Fruit fly (Drosophila melanogaster): Measurements from ENCODE around the gene Rab26.

DNA sequence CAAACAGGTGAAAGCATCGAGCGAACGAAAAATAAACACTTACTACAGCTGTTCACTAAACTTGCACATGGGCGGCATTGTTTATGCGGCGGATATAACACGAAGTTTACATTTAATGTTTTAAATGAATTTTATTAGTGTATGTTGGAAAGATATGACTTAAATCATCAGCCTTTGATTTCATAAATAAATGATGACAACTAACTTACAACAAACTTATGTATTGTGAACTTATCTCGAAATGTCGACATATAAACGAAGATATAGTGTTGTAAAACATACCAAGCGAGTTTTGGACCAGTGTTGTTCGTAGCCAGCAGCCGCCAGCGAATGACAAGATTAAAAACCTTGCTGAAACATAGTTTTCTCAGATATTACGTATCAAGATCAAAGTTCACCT, 14.2 kb upstream of the Rab26 start, which contains the start of the genes CG11309 and CG7632:
- TF ChIP-seq usp (GFP tag; optimal IDR thresholded peaks at IDR 0.05) (no peak), psq (optimal IDR thresholded peaks at IDR 0.05) (no peak), EcR (GFP tag; optimal IDR thresholded peaks at IDR 0.05) (no peak), CG8478 (optimal IDR thresholded peaks at IDR 0.05) (no peak)
